Worm (Caenorhabditis elegans) whole organism, L1 larva: ENCODE data around the gene asd-1.

Experiments used
- C34B4.2 ChIP-seq: sonication (generic microtip); optimal IDR thresholded peaks from 2 replicates; lab custom pipeline; 2017; ENCODE audit warnings: mild to moderate bottlenecking, missing genetic modification characterization, missing compliant biosample characterization
- aha-1 ChIP-seq: fragments of 150-350 bp; optimal IDR thresholded peaks from 2 replicates; lab custom pipeline; 2014; ENCODE audit warnings: missing biosample characterization, missing genetic modification characterization
- aly-2 ChIP-seq: fragments of 150-350 bp; optimal IDR thresholded peaks from 2 replicates; lab custom pipeline; 2014; ENCODE audit warnings: missing biosample characterization, missing genetic modification characterization
- ama-1 ChIP-seq: fragments of 150-350 bp; optimal IDR thresholded peaks from 2 replicates; lab custom pipeline; 2014
- blmp-1 ChIP-seq: fragments of 150-350 bp; optimal IDR thresholded peaks from 2 replicates; lab custom pipeline; 2014; ENCODE audit warnings: missing biosample characterization, missing genetic modification characterization
- ceh-63 ChIP-seq: fragments of 200-800 bp; sonication (Bioruptor generic); optimal IDR thresholded peaks from 2 replicates; lab custom pipeline; 2018; ENCODE audit warnings: mild to moderate bottlenecking, missing genetic modification characterization, missing compliant biosample characterization
- ceh-8 ChIP-seq: fragments of 200-800 bp; sonication (Bioruptor generic); optimal IDR thresholded peaks from 2 replicates; lab custom pipeline; 2018; ENCODE audit warnings: mild to moderate bottlenecking, missing genetic modification characterization, moderate library complexity, missing compliant biosample characterization
- ceh-82 ChIP-seq, 3 experiments: fragments of 150-350 bp in 1 of 3; sonication (generic microtip) in 2 of 3; optimal IDR thresholded peaks; 2 replicates each; lab custom pipeline; 2014 to 2017; ENCODE audit warnings: missing biosample characterization in 3 of 3, missing genetic modification characterization in 3 of 3
- ceh-90 ChIP-seq: sonication (generic microtip); optimal IDR thresholded peaks from 2 replicates; lab custom pipeline; 2016; ENCODE audit warnings: missing genetic modification characterization, missing compliant biosample characterization
- efl-1 ChIP-seq, 4 experiments: fragments of 150-350 bp; optimal IDR thresholded peaks in 3 of 4; peaks in 1 of 4; 1 replicate in 1 of 4; 2 replicates in 3 of 4; lab custom pipeline; 2014; ENCODE audit warnings: missing biosample characterization in 2 of 4, missing genetic modification characterization in 2 of 4, missing genetic modification reagents in 2 of 4
- egl-13 ChIP-seq: sonication (generic microtip); optimal IDR thresholded peaks from 2 replicates; lab custom pipeline; 2016; ENCODE audit warnings: missing genotype, missing genetic modification reagents, missing genetic modification characterization, missing compliant biosample characterization
- elt-3 ChIP-seq, 6 experiments: fragments of 150-350 bp in 1 of 6; sonication (generic microtip); optimal IDR thresholded peaks; 2 replicates each; lab custom pipeline; 2017 to 2018; ENCODE audit warnings: missing biosample characterization in 6 of 6, missing genetic modification characterization in 6 of 6, inconsistent platforms in 1 of 6
- fkh-4 ChIP-seq: sonication (generic microtip); optimal IDR thresholded peaks from 2 replicates; lab custom pipeline; 2016; ENCODE audit warnings: missing compliant biosample characterization, missing genetic modification characterization, borderline replicate concordance
- fkh-8 ChIP-seq: sonication (generic microtip); optimal IDR thresholded peaks from 2 replicates; lab custom pipeline; 2016; ENCODE audit warnings: mild to moderate bottlenecking, missing genetic modification characterization, missing compliant biosample characterization
- grh-1 ChIP-seq: fragments of 200-800 bp; sonication (Bioruptor generic); IDR thresholded peaks from 2 replicates; pipeline ENCODE4 v1.3.6; 2022; ENCODE audit warnings: missing genetic modification reagents, missing genetic modification characterization, missing compliant biosample characterization
- jun-1 ChIP-seq: fragments of 150-350 bp; optimal IDR thresholded peaks from 2 replicates; lab custom pipeline; 2014; ENCODE audit warnings: missing biosample characterization, missing genetic modification reagents, missing genetic modification characterization
- lin-14 ChIP-seq: fragments of 200-800 bp; sonication (Bioruptor generic); optimal IDR thresholded peaks from 2 replicates; lab custom pipeline; 2018; ENCODE audit warnings: mild to moderate bottlenecking, missing genetic modification characterization, moderate library complexity, missing compliant biosample characterization
- lin-15B ChIP-seq: fragments of 150-350 bp; sonication (generic microtip); optimal IDR thresholded peaks from 3 replicates; lab custom pipeline; 2014; ENCODE audit warnings: missing biosample characterization, missing genetic modification characterization
- lin-39 ChIP-seq: fragments of 150-350 bp; optimal IDR thresholded peaks from 2 replicates; lab custom pipeline; 2014; ENCODE audit warnings: missing biosample characterization, missing genetic modification reagents, missing genetic modification characterization
- mep-1 ChIP-seq: fragments of 150-350 bp; optimal IDR thresholded peaks from 2 replicates; lab custom pipeline; 2014; ENCODE audit warnings: missing biosample characterization, missing genetic modification characterization
- nhr-19 ChIP-seq: fragments of 200-800 bp; sonication (Bioruptor generic); conservative IDR thresholded peaks from 2 replicates; pipeline ENCODE4 v1.3.6; 2022; ENCODE audit warnings: missing genetic modification characterization, missing compliant biosample characterization
- nhr-20 ChIP-seq: sonication (generic microtip); optimal IDR thresholded peaks from 2 replicates; lab custom pipeline; 2016; ENCODE audit warnings: mild to moderate bottlenecking, missing genetic modification characterization, missing compliant biosample characterization
- nhr-28 ChIP-seq: fragments of 150-350 bp; optimal IDR thresholded peaks from 2 replicates; lab custom pipeline; 2014; ENCODE audit warnings: missing biosample characterization, missing genetic modification characterization
- nhr-47 ChIP-seq: sonication (generic microtip); optimal IDR thresholded peaks from 2 replicates; lab custom pipeline; 2016; ENCODE audit warnings: mild to moderate bottlenecking, missing genetic modification characterization, moderate library complexity, missing compliant biosample characterization
- nhr-71 ChIP-seq: sonication (generic microtip); optimal IDR thresholded peaks from 2 replicates; lab custom pipeline; 2016; ENCODE audit warnings: mild to moderate bottlenecking, missing genetic modification characterization, moderate library complexity, missing compliant biosample characterization
- nhr-84 ChIP-seq: sonication (generic microtip); optimal IDR thresholded peaks from 2 replicates; lab custom pipeline; 2017; ENCODE audit warnings: missing biosample characterization, missing genetic modification characterization
- pax-3 ChIP-seq: fragments of 200-800 bp; sonication (Bioruptor generic); optimal IDR thresholded peaks from 2 replicates; lab custom pipeline; 2018; ENCODE audit warnings: mild to moderate bottlenecking, missing genetic modification characterization, moderate library complexity, missing compliant biosample characterization
- rnt-1 ChIP-seq: sonication (generic microtip); optimal IDR thresholded peaks from 2 replicates; lab custom pipeline; 2016; ENCODE audit warnings: mild to moderate bottlenecking, missing genetic modification characterization, moderate library complexity, missing compliant biosample characterization
- tbx-2 ChIP-seq: sonication (generic microtip); optimal IDR thresholded peaks from 2 replicates; lab custom pipeline; 2016; ENCODE audit warnings: missing genetic modification characterization, missing compliant biosample characterization
- tlp-1 ChIP-seq: fragments of 150-350 bp; optimal IDR thresholded peaks from 2 replicates; lab custom pipeline; 2014; ENCODE audit warnings: missing biosample characterization, missing genetic modification characterization
- unc-130 ChIP-seq: fragments of 150-350 bp; optimal IDR thresholded peaks from 2 replicates; lab custom pipeline; 2017; ENCODE audit warnings: missing biosample characterization, missing genetic modification characterization, inconsistent platforms
- unc-30 ChIP-seq: sonication (generic microtip); optimal IDR thresholded peaks from 2 replicates; lab custom pipeline; 2017; ENCODE audit warnings: missing biosample characterization, missing genetic modification characterization
- unc-98 ChIP-seq: fragments of 200-800 bp; sonication (Bioruptor generic); IDR thresholded peaks from 2 replicates; pipeline ENCODE4 v1.3.6; 2022; ENCODE audit warnings: missing genetic modification characterization, missing compliant biosample characterization
- vab-15 ChIP-seq: sonication (generic microtip); optimal IDR thresholded peaks from 2 replicates; lab custom pipeline; 2017; ENCODE audit warnings: missing genotype, mild to moderate bottlenecking, missing genetic modification characterization, missing compliant biosample characterization
- zip-4 ChIP-seq: fragments of 200-800 bp; sonication (Bioruptor generic); optimal IDR thresholded peaks from 2 replicates; lab custom pipeline; 2018; ENCODE audit warnings: mild to moderate bottlenecking, missing genetic modification characterization, moderate library complexity, missing compliant biosample characterization

asd-1 gene

ce11 chrIII:4151548-4152104, 45.5 kb upstream of the asd-1 start, which contains the start of the genes wht-3 and har-1 (continued):
- no peak for TF ChIP-seq lin-14 (GFP tag; lab: Kevin White, UChicago)
- TF ChIP-seq unc-30 (tag; lab: Kevin White, UChicago), result no peak
- TF ChIP-seq nhr-19, result no peak
- no peak for TF ChIP-seq lin-15B (tag; lab: Kevin White, UChicago)
- TF ChIP-seq egl-13 (tag; lab: Kevin White, UChicago), result no peak
- no peak for TF ChIP-seq nhr-20 (tag; lab: Kevin White, UChicago)
- peak in 1 of 2 experiments; percentile 3 for TF ChIP-seq efl-1 (optimal IDR thresholded peaks at IDR 0.05; lab: Kevin White, UChicago)
- TF ChIP-seq efl-1 (GFP tag; optimal IDR thresholded peaks at IDR 0.05 in 1 of 2; lab: Kevin White, UChicago), result no peak
- TF ChIP-seq fkh-4 (tag; lab: Kevin White, UChicago), result no peak
- peak; percentile 26 for TF ChIP-seq zip-4 (GFP tag; lab: Kevin White, UChicago)
- no peak for TF ChIP-seq unc-130 (tag; lab: Kevin White, UChicago)
- TF ChIP-seq aha-1 (tag; lab: Kevin White, UChicago), result no peak
- peak; percentile 39 for TF ChIP-seq mep-1 (tag; lab: Kevin White, UChicago)
- TF ChIP-seq fkh-8, result no peak
- no peak for TF ChIP-seq aly-2 (tag; lab: Kevin White, UChicago)
- no peak for TF ChIP-seq nhr-84 (tag; lab: Kevin White, UChicago)
- TF ChIP-seq grh-1 (GFP tag; lab: Robert Waterston, UW), result no peak
- no peak for TF ChIP-seq nhr-28
- no peak for TF ChIP-seq blmp-1 (tag; lab: Kevin White, UChicago)
- TF ChIP-seq ceh-82 (tag; optimal IDR thresholded peaks at IDR 0.05; lab: Kevin White, UChicago), result no peak
- TF ChIP-seq pax-3, result no peak
- TF ChIP-seq nhr-71 (tag; lab: Kevin White, UChicago), result peak; percentile 18
- TF ChIP-seq tbx-2 (tag; lab: Kevin White, UChicago), result no peak
- no peak for TF ChIP-seq vab-15 (tag; lab: Kevin White, UChicago)
- no peak for TF ChIP-seq nhr-47 (tag; lab: Kevin White, UChicago)

ce11 chrIII:4152309-4152708, 44.8 kb upstream of the asd-1 start:
- TF ChIP-seq lin-39 (tag; lab: Kevin White, UChicago), result no peak
- no peak for TF ChIP-seq C34B4.2 (tag; lab: Kevin White, UChicago)
- TF ChIP-seq elt-3 (tag; optimal IDR thresholded peaks at IDR 0.05; lab: Kevin White, UChicago), result no peak
- no peak for TF ChIP-seq tlp-1 (tag; lab: Kevin White, UChicago)
- no peak for TF ChIP-seq ceh-63

- TF ChIP-seq rnt-1 (tag; lab: Kevin White, UChicago), result no peak
- no peak for TF ChIP-seq pax-3
- no peak for TF ChIP-seq jun-1
- no peak for TF ChIP-seq ceh-8 (GFP tag; lab: Kevin White, UChicago)
- TF ChIP-seq efl-1 (optimal IDR thresholded peaks at IDR 0.05; lab: Kevin White, UChicago), result no peak
- peak in 1 of 2 experiments; percentile 62 for TF ChIP-seq efl-1 (GFP tag; optimal IDR thresholded peaks at IDR 0.05 in 1 of 2; lab: Kevin White, UChicago)
- TF ChIP-seq ama-1 (lab: Kevin White, UChicago), result peak; percentile 4
- TF ChIP-seq ceh-90, result no peak
Measured at ce11 chrIII:4152828-4153227, 44.3 kb upstream of the asd-1 start.

ce11 chrIII:4153299-4153698, 43.8 kb upstream of the asd-1 start, which contains the start of gene glod-4:
TSS of gene glod-4 (plus strand) at chrIII:4153599.
- TF ChIP-seq unc-98 (GFP tag; lab: Robert Waterston, UW), result no peak
